Worm (Caenorhabditis elegans): ENCODE results near the gene psa-3.

psa-3 gene

ce11 chrX:15385379-15385778, 22.4 kb upstream of the psa-3 start:
- TF ChIP-seq unc-62 (GFP tag; optimal IDR thresholded peaks at IDR 0.05) (no peak), sptf-1 (tag; optimal IDR thresholded peaks at IDR 0.05) (no peak), unc-120 (tag; optimal IDR thresholded peaks at IDR 0.05; ENCODE audit: poor library complexity, severe bottlenecking) (no peak)

ce11 chrX:15385807-15386349, 21.9 kb upstream of the psa-3 start:
- TF ChIP-seq ces-1 (GFP tag; optimal IDR thresholded peaks at IDR 0.05) (peak; percentile 30), ztf-11 (tag; optimal IDR thresholded peaks at IDR 0.05) (no peak), sptf-1 (tag; optimal IDR thresholded peaks at IDR 0.05) (peak; percentile 11), zip-8 (tag; optimal IDR thresholded peaks at IDR 0.05) (peak; percentile 42)

- TF ChIP-seq mab-5 (tag; optimal IDR thresholded peaks at IDR 0.05) (no peak), elt-3 (tag; optimal IDR thresholded peaks at IDR 0.05) (no peak)
These were observed 19.5 kb upstream of the psa-3 start for ce11 chrX:15388259-15388658.

ce11 chrX:15389853-15390252, 17.9 kb upstream of the psa-3 start:
- no peak for TF ChIP-seq nhr-237 (tag; optimal IDR thresholded peaks at IDR 0.05)
- TF ChIP-seq ham-2 (GFP tag; optimal IDR thresholded peaks at IDR 0.05): no peak
- TF ChIP-seq mls-2 (tag; optimal IDR thresholded peaks at IDR 0.05): no peak
- TF ChIP-seq snpc-4 (tag; optimal IDR thresholded peaks at IDR 0.05): no peak
- TF ChIP-seq flh-1 (GFP tag; optimal IDR thresholded peaks at IDR 0.05): no peak
- no peak for TF ChIP-seq unc-120 (tag; optimal IDR thresholded peaks at IDR 0.05; ENCODE audit: poor library complexity, severe bottlenecking)
- TF ChIP-seq cnd-1 (tag; optimal IDR thresholded peaks at IDR 0.05): no peak
- TF ChIP-seq lin-32 (GFP tag; optimal IDR thresholded peaks at IDR 0.05): no peak
- TF ChIP-seq sem-2 (GFP tag; optimal IDR thresholded peaks at IDR 0.05): no peak
- TF ChIP-seq sptf-1 (tag; optimal IDR thresholded peaks at IDR 0.05): no peak
- TF ChIP-seq hlh-1 (tag; optimal IDR thresholded peaks at IDR 0.05): no peak
- no peak for TF ChIP-seq ceh-43 (GFP tag; optimal IDR thresholded peaks at IDR 0.05)
- no peak for TF ChIP-seq nhr-12 (tag; optimal IDR thresholded peaks at IDR 0.05)
- no peak for TF ChIP-seq ces-1 (GFP tag; optimal IDR thresholded peaks at IDR 0.05)
- TF ChIP-seq tbx-8 (GFP tag; optimal IDR thresholded peaks at IDR 0.05): no peak
- no peak for TF ChIP-seq pha-4 (tag; optimal IDR thresholded peaks at IDR 0.05)
- TF ChIP-seq nhr-28 (tag; optimal IDR thresholded peaks at IDR 0.05): no peak

ce11 chrX:15392672-15393071, 15.1 kb upstream of the psa-3 start:
- TF ChIP-seq drap-1 (GFP tag; optimal IDR thresholded peaks at IDR 0.05) (no peak), tbx-8 (GFP tag; optimal IDR thresholded peaks at IDR 0.05) (no peak), mab-5 (tag; optimal IDR thresholded peaks at IDR 0.05) (no peak), elt-1 (tag; optimal IDR thresholded peaks at IDR 0.05; ENCODE audit: borderline replicate concordance, insufficient read depth) (no peak), pha-4 (tag; optimal IDR thresholded peaks at IDR 0.05) (no peak), ceh-39 (tag; optimal IDR thresholded peaks at IDR 0.05) (no peak), lin-13 (tag; optimal IDR thresholded peaks at IDR 0.05) (no peak), ztf-11 (tag; optimal IDR thresholded peaks at IDR 0.05) (no peak), ceh-83 (GFP tag; optimal IDR thresholded peaks at IDR 0.05) (no peak), unc-62 (GFP tag; optimal IDR thresholded peaks at IDR 0.05) (no peak), nhr-76 (tag; optimal IDR thresholded peaks at IDR 0.05) (no peak), lin-32 (GFP tag; optimal IDR thresholded peaks at IDR 0.05) (no peak), lsy-2 (tag; optimal IDR thresholded peaks at IDR 0.05) (no peak), bed-3 (GFP tag; optimal IDR thresholded peaks at IDR 0.05) (no peak), unc-120 (tag; optimal IDR thresholded peaks at IDR 0.05; ENCODE audit: poor library complexity, severe bottlenecking) (no peak), zip-8 (tag; optimal IDR thresholded peaks at IDR 0.05) (no peak), sptf-1 (tag; optimal IDR thresholded peaks at IDR 0.05) (no peak)

- TF ChIP-seq unc-39 (tag; optimal IDR thresholded peaks at IDR 0.05) (no peak), ces-1 (GFP tag; optimal IDR thresholded peaks at IDR 0.05) (peak; percentile 90)
These were observed 12.0 kb upstream of the psa-3 start for ce11 chrX:15395723-15396122.
